Fruit fly (Drosophila melanogaster): ENCODE data around the gene Alp11.
A peak's percentile ranks its signal among the peaks of the same experiment; 100 is the strongest.

Gene Alp11

DNA sequence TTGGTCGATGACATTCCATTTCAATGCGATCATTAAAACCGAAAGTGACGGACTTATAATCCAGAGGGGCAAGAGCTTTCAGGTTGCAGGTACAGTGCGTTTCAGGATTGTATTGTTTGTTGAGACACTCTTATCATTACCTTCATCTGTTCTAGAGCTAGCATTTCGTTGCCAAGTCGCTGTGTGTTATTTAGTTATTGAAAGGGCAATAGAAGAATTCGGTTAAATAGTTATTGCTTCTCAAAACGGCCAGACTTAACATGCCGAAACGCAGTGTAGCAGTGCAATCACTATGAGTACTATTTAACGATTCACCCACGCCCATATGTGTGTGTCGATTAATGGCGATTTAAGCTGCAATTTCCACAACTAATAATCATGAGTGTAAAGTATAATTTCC lies 45.1 kb downstream of the Alp11 start (continued):
- TF ChIP-seq CG17568 (GFP tag; optimal IDR thresholded peaks at IDR 0.05) (no peak), exex (tag; optimal IDR thresholded peaks at IDR 0.05) (no peak), D19B (GFP tag; optimal IDR thresholded peaks at IDR 0.05) (no peak), lov (optimal IDR thresholded peaks at IDR 0.05) (no peak), lov (GFP tag; IDR thresholded peaks at IDR 0.05) (no peak), nom (GFP tag; optimal IDR thresholded peaks at IDR 0.05) (no peak), CG6175 (GFP tag; IDR thresholded peaks at IDR 0.05) (no peak), CG32772 (GFP tag; IDR thresholded peaks at IDR 0.05) (no peak), sc (optimal IDR thresholded peaks at IDR 0.05) (no peak), sc (GFP tag; optimal IDR thresholded peaks at IDR 0.05) (no peak), CG16863 (GFP tag; optimal IDR thresholded peaks at IDR 0.05) (no peak), CG34224 (GFP tag; IDR thresholded peaks at IDR 0.05; ENCODE audit: partially characterized antibody) (no peak), BtbVII (GFP tag; optimal IDR thresholded peaks at IDR 0.05) (no peak), crp (GFP tag; optimal IDR thresholded peaks at IDR 0.05) (no peak), cwo (GFP tag; optimal IDR thresholded peaks at IDR 0.05) (no peak), Myb (GFP tag; optimal IDR thresholded peaks at IDR 0.05) (no peak), CG2678 (tag; optimal IDR thresholded peaks at IDR 0.05) (peak; percentile 21), kni (GFP tag; optimal IDR thresholded peaks at IDR 0.05) (no peak), pho (GFP tag; optimal IDR thresholded peaks at IDR 0.05) (no peak), Asciz (GFP tag; optimal IDR thresholded peaks at IDR 0.05) (no peak), usp (GFP tag; optimal IDR thresholded peaks at IDR 0.05) (no peak), CG31224 (GFP tag; IDR thresholded peaks at IDR 0.05) (no peak), Stat92E (GFP tag; optimal IDR thresholded peaks at IDR 0.05) (no peak), CG7963 (GFP tag; IDR thresholded peaks at IDR 0.05; ENCODE audit: partially characterized antibody) (no peak), luna (GFP tag; optimal IDR thresholded peaks at IDR 0.05) (no peak), CG8290 (GFP tag; optimal IDR thresholded peaks at IDR 0.05) (no peak), CG8290 (tag; optimal IDR thresholded peaks at IDR 0.05) (peak in 1 of 2 experiments; percentile 17), CG6854 (GFP tag; optimal IDR thresholded peaks at IDR 0.05) (no peak), CG10366 (GFP tag; IDR thresholded peaks at IDR 0.05) (no peak), CG12071 (GFP tag; optimal IDR thresholded peaks at IDR 0.05) (no peak), wdn (GFP tag; IDR thresholded peaks at IDR 0.05) (no peak), CG12391 (tag; optimal IDR thresholded peaks at IDR 0.05) (no peak), ci (GFP tag; IDR thresholded peaks at IDR 0.05) (0 out of 3 replicates have a peak, but pooled peaks have one; percentile 40), CG13424 (tag; optimal IDR thresholded peaks at IDR 0.05) (peak; percentile 8), Fer1 (GFP tag; optimal IDR thresholded peaks at IDR 0.05) (no peak), Deaf1 (tag; optimal IDR thresholded peaks at IDR 0.05) (no peak), CG5180 (GFP tag; optimal IDR thresholded peaks at IDR 0.05) (no peak), CG8359 (GFP tag; optimal IDR thresholded peaks at IDR 0.05; ENCODE audit: borderline replicate concordance) (no peak), CG34376 (GFP tag; optimal IDR thresholded peaks at IDR 0.05) (no peak), jing (GFP tag; optimal IDR thresholded peaks at IDR 0.05) (no peak), Dip2 (GFP tag; IDR thresholded peaks at IDR 0.05) (no peak), ab (GFP tag; optimal IDR thresholded peaks at IDR 0.05) (no peak), NC2β (GFP tag; optimal IDR thresholded peaks at IDR 0.05) (no peak), rib (GFP tag; IDR thresholded peaks at IDR 0.05) (no peak), CG4707 (GFP tag; optimal IDR thresholded peaks at IDR 0.05) (no peak), nerfin-1 (tag; optimal IDR thresholded peaks at IDR 0.05) (no peak), CG42726 (GFP tag; IDR thresholded peaks at IDR 0.05; ENCODE audit: partially characterized antibody) (no peak), CG7372 (GFP tag; IDR thresholded peaks at IDR 0.05) (no peak), CG17802 (tag; optimal IDR thresholded peaks at IDR 0.05) (no peak), phol (tag; optimal IDR thresholded peaks at IDR 0.05) (peak; percentile 2), btn (GFP tag; optimal IDR thresholded peaks at IDR 0.05) (no peak)

All from whole organism, embryonic.